Worm (Caenorhabditis elegans): ENCODE data around the gene lin-23.

lin-23 gene

DNA sequence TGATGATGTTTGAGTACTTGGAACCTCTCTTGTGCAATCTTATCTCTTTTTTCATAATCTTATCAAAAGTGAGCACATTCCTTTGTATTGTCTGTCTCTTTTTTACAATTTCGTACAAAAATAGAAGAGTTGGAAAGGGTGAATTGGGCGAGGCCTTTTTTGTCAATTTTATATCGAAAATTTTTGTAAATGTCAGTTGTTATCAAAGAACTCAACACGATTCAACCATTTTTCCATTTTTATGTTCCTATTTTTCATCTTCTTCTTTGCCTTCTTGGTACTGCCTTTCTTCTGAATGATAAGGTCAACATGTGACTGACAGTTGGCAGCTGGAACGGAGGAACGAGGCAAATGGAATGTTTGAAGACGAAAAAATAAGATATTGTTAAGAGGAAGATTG is 42.7 kb downstream of the lin-23 start (continued):
- no peak for TF ChIP-seq vab-7 (GFP tag; IDR thresholded peaks at IDR 0.05)
- no peak for TF ChIP-seq lin-13 (GFP tag; optimal IDR thresholded peaks at IDR 0.05)
- TF ChIP-seq nhr-10 (tag; optimal IDR thresholded peaks at IDR 0.05): no peak
- peak; percentile 24 for TF ChIP-seq hlh-30 (tag; optimal IDR thresholded peaks at IDR 0.05; ENCODE audit: insufficient read depth)
- TF ChIP-seq lin-38 (GFP tag; IDR thresholded peaks at IDR 0.05): no peak
- TF ChIP-seq egl-27 (tag; optimal IDR thresholded peaks at IDR 0.05): no peak
- TF ChIP-seq aha-1 (tag): no peak
- peak; percentile 80 for TF ChIP-seq mxl-3 (GFP tag; optimal IDR thresholded peaks at IDR 0.05)
- TF ChIP-seq nhr-76 (tag; optimal IDR thresholded peaks at IDR 0.05): no peak
- TF ChIP-seq T26A8.4 (GFP tag; IDR thresholded peaks at IDR 0.05): no peak
- TF ChIP-seq R02D3.7 (tag; optimal IDR thresholded peaks at IDR 0.05): no peak
- no peak for TF ChIP-seq ctbp-1 (GFP tag; IDR thresholded peaks at IDR 0.05)
- TF ChIP-seq pqm-1 (tag; optimal IDR thresholded peaks at IDR 0.05): peak; percentile 93
- no peak for TF ChIP-seq snpc-1.2 (GFP tag; IDR thresholded peaks at IDR 0.05)
- TF ChIP-seq cey-2 (tag; optimal IDR thresholded peaks at IDR 0.05; ENCODE audit: borderline replicate concordance, insufficient read depth): no peak
- no peak for TF ChIP-seq ceh-62 (tag; optimal IDR thresholded peaks at IDR 0.05)
- no peak for TF ChIP-seq mdt-29 (GFP tag; IDR thresholded peaks at IDR 0.05)
- no peak for TF ChIP-seq tag-97 (GFP tag; IDR thresholded peaks at IDR 0.05)
- no peak for TF ChIP-seq dmd-8 (GFP tag; IDR thresholded peaks at IDR 0.05)
- no peak for TF ChIP-seq ceh-32 (tag; optimal IDR thresholded peaks at IDR 0.05; ENCODE audit: poor library complexity)
- no peak for TF ChIP-seq daf-12 (tag; optimal IDR thresholded peaks at IDR 0.05)
- peak; percentile 48 for TF ChIP-seq nhr-48 (tag; optimal IDR thresholded peaks at IDR 0.05)
- no peak for TF ChIP-seq unc-39 (tag; optimal IDR thresholded peaks at IDR 0.05)
- TF ChIP-seq nhr-111 (GFP tag; optimal IDR thresholded peaks at IDR 0.05): no peak
- TF ChIP-seq T20F7.1 (GFP tag; optimal IDR thresholded peaks at IDR 0.05): peak; percentile 52
- no peak for TF ChIP-seq snpc-4 (tag; optimal IDR thresholded peaks at IDR 0.05)
- TF ChIP-seq F26F4.8 (GFP tag; conservative IDR thresholded peaks at IDR 0.05): no peak
- TF ChIP-seq ZK546.5 (tag; optimal IDR thresholded peaks at IDR 0.05): no peak
- peak; percentile 17 for TF ChIP-seq mep-1 (tag; optimal IDR thresholded peaks at IDR 0.05)
- TF ChIP-seq gei-8 (GFP tag; optimal IDR thresholded peaks at IDR 0.05): no peak
- TF ChIP-seq mxl-2 (GFP tag; conservative IDR thresholded peaks at IDR 0.05): no peak
- TF ChIP-seq nhr-237 (tag; optimal IDR thresholded peaks at IDR 0.05): no peak
- TF ChIP-seq skn-1 (tag; optimal IDR thresholded peaks at IDR 0.05): no peak
- TF ChIP-seq Y105C5A.15 (GFP tag; IDR thresholded peaks at IDR 0.05): no peak
- no peak for TF ChIP-seq nhr-11 (tag; optimal IDR thresholded peaks at IDR 0.05)
- TF ChIP-seq D1046.2 (GFP tag; IDR thresholded peaks at IDR 0.05): no peak
- TF ChIP-seq set-16 (GFP tag; IDR thresholded peaks at IDR 0.05): no peak
- TF ChIP-seq spr-1 (tag; optimal IDR thresholded peaks at IDR 0.05): no peak
- TF ChIP-seq daf-8 (GFP tag; IDR thresholded peaks at IDR 0.05): no peak
- TF ChIP-seq attf-4 (tag; optimal IDR thresholded peaks at IDR 0.05): no peak
- no peak for TF ChIP-seq lin-29 (GFP tag; IDR thresholded peaks at IDR 0.05)
- TF ChIP-seq fkh-10 (GFP tag; optimal IDR thresholded peaks at IDR 0.05): no peak
- peak; percentile 77 for TF ChIP-seq nhr-28 (tag; optimal IDR thresholded peaks at IDR 0.05)
- no peak for TF ChIP-seq duxl-1 (tag; optimal IDR thresholded peaks at IDR 0.05; ENCODE audit: poor library complexity)
- TF ChIP-seq sdz-12 (GFP tag; optimal IDR thresholded peaks at IDR 0.05): no peak
- TF ChIP-seq F37D6.2 (tag; optimal IDR thresholded peaks at IDR 0.05): no peak
- TF ChIP-seq nhr-25 (tag; optimal IDR thresholded peaks at IDR 0.05; ENCODE audit: borderline replicate concordance, insufficient read depth): no peak
- TF ChIP-seq zag-1 (tag; optimal IDR thresholded peaks at IDR 0.05): no peak
- TF ChIP-seq ama-1 (optimal IDR thresholded peaks at IDR 0.05): no peak
- no peak for TF ChIP-seq zfp-3 (GFP tag; conservative IDR thresholded peaks at IDR 0.05)
- no peak for TF ChIP-seq hif-1 (tag; optimal IDR thresholded peaks at IDR 0.05)
- TF ChIP-seq ZK337.2 (GFP tag; IDR thresholded peaks at IDR 0.05): no peak
- TF ChIP-seq ceh-20 (GFP tag; IDR thresholded peaks at IDR 0.05): peak; percentile 51; the same call in 1 of the 2 replicates

All from whole organism, L4 larva.